Worm (Caenorhabditis elegans) whole organism, L1 larva: ENCODE results near the gene ced-5.

Experiments used
- C04F5.9 ChIP-seq: sonication (generic microtip); optimal IDR thresholded peaks from 2 replicates; lab custom pipeline; 2016; ENCODE audit warnings: missing genetic modification characterization, missing compliant biosample characterization
- Y116A8C.19 ChIP-seq: sonication (generic microtip); optimal IDR thresholded peaks from 2 replicates; lab custom pipeline; 2016; ENCODE audit warnings: missing compliant biosample characterization, missing genetic modification characterization, borderline replicate concordance
- alr-1 ChIP-seq: fragments of 200-800 bp; sonication (Bioruptor generic); optimal IDR thresholded peaks from 2 replicates; lab custom pipeline; 2018; ENCODE audit warnings: borderline replicate concordance, mild to moderate bottlenecking, missing genetic modification characterization, missing compliant biosample characterization
- aly-2 ChIP-seq: fragments of 150-350 bp; optimal IDR thresholded peaks from 2 replicates; lab custom pipeline; 2014; ENCODE audit warnings: missing biosample characterization, missing genetic modification characterization
- ceh-63 ChIP-seq: fragments of 200-800 bp; sonication (Bioruptor generic); optimal IDR thresholded peaks from 2 replicates; lab custom pipeline; 2018; ENCODE audit warnings: mild to moderate bottlenecking, missing genetic modification characterization, missing compliant biosample characterization
- ceh-82 ChIP-seq, 3 experiments: fragments of 150-350 bp in 1 of 3; sonication (generic microtip) in 2 of 3; optimal IDR thresholded peaks; 2 replicates each; lab custom pipeline; 2014 to 2017; ENCODE audit warnings: missing biosample characterization in 3 of 3, missing genetic modification characterization in 3 of 3
- ceh-88 ChIP-seq: fragments of 200-800 bp; sonication (Bioruptor generic); IDR thresholded peaks from 2 replicates; pipeline ENCODE4 v1.3.6; 2022; ENCODE audit warnings: missing genetic modification characterization, missing compliant biosample characterization
- ces-1 ChIP-seq: fragments of 150-350 bp; optimal IDR thresholded peaks from 2 replicates; lab custom pipeline; 2014; ENCODE audit warnings: missing biosample characterization, missing genetic modification reagents, missing genetic modification characterization
- dsc-1 ChIP-seq: sonication (generic microtip); optimal IDR thresholded peaks from 2 replicates; lab custom pipeline; 2016; ENCODE audit warnings: mild to moderate bottlenecking, missing genetic modification characterization, missing compliant biosample characterization
- efl-1 ChIP-seq, 4 experiments: fragments of 150-350 bp; optimal IDR thresholded peaks in 3 of 4; peaks in 1 of 4; 1 replicate in 1 of 4; 2 replicates in 3 of 4; lab custom pipeline; 2014; ENCODE audit warnings: missing biosample characterization in 2 of 4, missing genetic modification characterization in 2 of 4, missing genetic modification reagents in 2 of 4
- efl-3 ChIP-seq: fragments of 200-800 bp; sonication (Bioruptor generic); optimal IDR thresholded peaks from 2 replicates; lab custom pipeline; 2018; ENCODE audit warnings: mild to moderate bottlenecking, missing genetic modification characterization, missing compliant biosample characterization
- egl-13 ChIP-seq: sonication (generic microtip); optimal IDR thresholded peaks from 2 replicates; lab custom pipeline; 2016; ENCODE audit warnings: missing genotype, missing genetic modification reagents, missing genetic modification characterization, missing compliant biosample characterization
- elt-2 ChIP-seq: sonication (generic microtip); optimal IDR thresholded peaks from 2 replicates; lab custom pipeline; 2016; ENCODE audit warnings: missing genetic modification characterization, mild to moderate bottlenecking, inconsistent platforms, missing compliant biosample characterization, missing genetic modification reagents
- elt-3 ChIP-seq, 6 experiments: fragments of 150-350 bp in 1 of 6; sonication (generic microtip); optimal IDR thresholded peaks; 2 replicates each; lab custom pipeline; 2017 to 2018; ENCODE audit warnings: missing biosample characterization in 6 of 6, missing genetic modification characterization in 6 of 6, inconsistent platforms in 1 of 6
- fkh-10 ChIP-seq: sonication (generic microtip); optimal IDR thresholded peaks from 2 replicates; lab custom pipeline; 2017; ENCODE audit warnings: missing biosample characterization, missing genetic modification reagents, missing genetic modification characterization
- fkh-4 ChIP-seq: sonication (generic microtip); optimal IDR thresholded peaks from 2 replicates; lab custom pipeline; 2016; ENCODE audit warnings: missing compliant biosample characterization, missing genetic modification characterization, borderline replicate concordance
- fkh-8 ChIP-seq: sonication (generic microtip); optimal IDR thresholded peaks from 2 replicates; lab custom pipeline; 2016; ENCODE audit warnings: mild to moderate bottlenecking, missing genetic modification characterization, missing compliant biosample characterization
- fos-1 ChIP-seq: fragments of 150-350 bp; optimal IDR thresholded peaks from 2 replicates; lab custom pipeline; 2014; ENCODE audit warnings: missing biosample characterization, missing genetic modification characterization
- grh-1 ChIP-seq: fragments of 200-800 bp; sonication (Bioruptor generic); IDR thresholded peaks from 2 replicates; pipeline ENCODE4 v1.3.6; 2022; ENCODE audit warnings: missing genetic modification reagents, missing genetic modification characterization, missing compliant biosample characterization
- hlh-17 ChIP-seq: fragments of 200-800 bp; sonication (Bioruptor generic); optimal IDR thresholded peaks from 2 replicates; lab custom pipeline; 2018; ENCODE audit warnings: missing genetic modification characterization, mild to moderate bottlenecking, missing compliant biosample characterization, moderate library complexity, borderline replicate concordance
- hpl-2 ChIP-seq: fragments of 150-350 bp; optimal IDR thresholded peaks from 2 replicates; lab custom pipeline; 2014; ENCODE audit warnings: missing biosample characterization, missing genetic modification reagents, missing genetic modification characterization
- irx-1 ChIP-seq: sonication (generic microtip); optimal IDR thresholded peaks from 2 replicates; lab custom pipeline; 2016; ENCODE audit warnings: missing genetic modification characterization, missing compliant biosample characterization
- lin-14 ChIP-seq: fragments of 200-800 bp; sonication (Bioruptor generic); optimal IDR thresholded peaks from 2 replicates; lab custom pipeline; 2018; ENCODE audit warnings: mild to moderate bottlenecking, missing genetic modification characterization, moderate library complexity, missing compliant biosample characterization
- lin-35 ChIP-seq, 2 experiments: fragments of 150-350 bp; optimal IDR thresholded peaks; 2 replicates each; lab custom pipeline; 2014; ENCODE audit warnings: missing biosample characterization in 2 of 2, missing genetic modification characterization in 2 of 2, missing genetic modification reagents in 2 of 2
- lin-39 ChIP-seq: fragments of 150-350 bp; optimal IDR thresholded peaks from 2 replicates; lab custom pipeline; 2014; ENCODE audit warnings: missing biosample characterization, missing genetic modification reagents, missing genetic modification characterization
- lsy-2 ChIP-seq, 2 experiments: fragments of 150-350 bp; optimal IDR thresholded peaks; 2 replicates each; lab custom pipeline; 2014; ENCODE audit warnings: missing biosample characterization in 2 of 2, missing genetic modification characterization in 2 of 2
- mab-9 ChIP-seq: fragments of 200-800 bp; sonication (Bioruptor generic); IDR thresholded peaks from 2 replicates; pipeline ENCODE4 v1.3.6; 2022; ENCODE audit warnings: missing genetic modification reagents, missing genetic modification characterization, missing compliant biosample characterization
- mdl-1 ChIP-seq, 2 experiments: fragments of 150-350 bp; optimal IDR thresholded peaks; 2 replicates each; lab custom pipeline; 2014 to 2017; ENCODE audit warnings: missing biosample characterization in 2 of 2, missing genetic modification characterization in 2 of 2, inconsistent platforms in 1 of 2
- mef-2 ChIP-seq: fragments of 150-350 bp; optimal IDR thresholded peaks from 2 replicates; lab custom pipeline; 2014; ENCODE audit warnings: missing biosample characterization, missing genetic modification characterization
- mep-1 ChIP-seq: fragments of 150-350 bp; optimal IDR thresholded peaks from 2 replicates; lab custom pipeline; 2014; ENCODE audit warnings: missing biosample characterization, missing genetic modification characterization
- nhr-12 ChIP-seq: sonication (generic microtip); optimal IDR thresholded peaks from 2 replicates; lab custom pipeline; 2017; ENCODE audit warnings: missing biosample characterization, missing genetic modification characterization
- nhr-19 ChIP-seq: fragments of 200-800 bp; sonication (Bioruptor generic); conservative IDR thresholded peaks from 2 replicates; pipeline ENCODE4 v1.3.6; 2022; ENCODE audit warnings: missing genetic modification characterization, missing compliant biosample characterization
- nhr-20 ChIP-seq: sonication (generic microtip); optimal IDR thresholded peaks from 2 replicates; lab custom pipeline; 2016; ENCODE audit warnings: mild to moderate bottlenecking, missing genetic modification characterization, missing compliant biosample characterization
- nhr-47 ChIP-seq: sonication (generic microtip); optimal IDR thresholded peaks from 2 replicates; lab custom pipeline; 2016; ENCODE audit warnings: mild to moderate bottlenecking, missing genetic modification characterization, moderate library complexity, missing compliant biosample characterization
- nhr-71 ChIP-seq: sonication (generic microtip); optimal IDR thresholded peaks from 2 replicates; lab custom pipeline; 2016; ENCODE audit warnings: mild to moderate bottlenecking, missing genetic modification characterization, moderate library complexity, missing compliant biosample characterization
- nhr-76 ChIP-seq: sonication (generic microtip); optimal IDR thresholded peaks from 2 replicates; lab custom pipeline; 2017; ENCODE audit warnings: missing biosample characterization, missing genetic modification characterization
- nhr-77 ChIP-seq: fragments of 150-350 bp; optimal IDR thresholded peaks from 2 replicates; lab custom pipeline; 2014; ENCODE audit warnings: missing biosample characterization, missing genetic modification characterization
- nhr-84 ChIP-seq: sonication (generic microtip); optimal IDR thresholded peaks from 2 replicates; lab custom pipeline; 2017; ENCODE audit warnings: missing biosample characterization, missing genetic modification characterization
- pqm-1 ChIP-seq: sonication (generic microtip); optimal IDR thresholded peaks from 3 replicates; lab custom pipeline; 2017; ENCODE audit warnings: missing biosample characterization, missing genetic modification characterization
- rnt-1 ChIP-seq: sonication (generic microtip); optimal IDR thresholded peaks from 2 replicates; lab custom pipeline; 2016; ENCODE audit warnings: mild to moderate bottlenecking, missing genetic modification characterization, moderate library complexity, missing compliant biosample characterization
- skn-1 ChIP-seq: fragments of 150-350 bp; optimal IDR thresholded peaks from 2 replicates; lab custom pipeline; 2014; ENCODE audit warnings: missing biosample characterization, missing genetic modification characterization
- snu-23 ChIP-seq: sonication (generic microtip); optimal IDR thresholded peaks from 2 replicates; lab custom pipeline; 2016; ENCODE audit warnings: missing genetic modification characterization, missing compliant biosample characterization
- sox-4 ChIP-seq: sonication (generic microtip); optimal IDR thresholded peaks from 2 replicates; lab custom pipeline; 2016; ENCODE audit warnings: missing genetic modification characterization, missing compliant biosample characterization
- sptf-1 ChIP-seq: fragments of 150-350 bp; optimal IDR thresholded peaks from 2 replicates; lab custom pipeline; 2014; ENCODE audit warnings: missing biosample characterization, missing genetic modification characterization
- swsn-7 ChIP-seq: sonication (generic microtip); optimal IDR thresholded peaks from 2 replicates; lab custom pipeline; 2016; ENCODE audit warnings: missing genetic modification characterization, missing compliant biosample characterization
- tbx-2 ChIP-seq: sonication (generic microtip); optimal IDR thresholded peaks from 2 replicates; lab custom pipeline; 2016; ENCODE audit warnings: missing genetic modification characterization, missing compliant biosample characterization
- unc-62 ChIP-seq: fragments of 150-350 bp; optimal IDR thresholded peaks from 2 replicates; lab custom pipeline; 2014; ENCODE audit warnings: missing biosample characterization, missing genetic modification reagents, missing genetic modification characterization
- unc-86 ChIP-seq: sonication (generic microtip); optimal IDR thresholded peaks from 2 replicates; lab custom pipeline; 2016; ENCODE audit warnings: missing genetic modification characterization, missing compliant biosample characterization
- unc-98 ChIP-seq: fragments of 200-800 bp; sonication (Bioruptor generic); IDR thresholded peaks from 2 replicates; pipeline ENCODE4 v1.3.6; 2022; ENCODE audit warnings: missing genetic modification characterization, missing compliant biosample characterization
- vab-15 ChIP-seq: sonication (generic microtip); optimal IDR thresholded peaks from 2 replicates; lab custom pipeline; 2017; ENCODE audit warnings: missing genotype, mild to moderate bottlenecking, missing genetic modification characterization, missing compliant biosample characterization
- xbp-1 ChIP-seq: sonication (generic microtip); optimal IDR thresholded peaks from 2 replicates; lab custom pipeline; 2016; ENCODE audit warnings: missing genetic modification characterization, missing compliant biosample characterization
- zip-4 ChIP-seq: fragments of 200-800 bp; sonication (Bioruptor generic); optimal IDR thresholded peaks from 2 replicates; lab custom pipeline; 2018; ENCODE audit warnings: mild to moderate bottlenecking, missing genetic modification characterization, moderate library complexity, missing compliant biosample characterization

Gene ced-5

ce11 chrIV:10507586-10507985 lies 23.7 kb downstream of the ced-5 start:
- TF ChIP-seq sptf-1 (tag; lab: Kevin White, UChicago) (no peak), zip-4 (no peak), rnt-1 (tag; lab: Kevin White, UChicago) (no peak), ceh-82 (tag; optimal IDR thresholded peaks at IDR 0.05; lab: Kevin White, UChicago) (peak in 1 of 3 experiments; percentile 8), unc-86 (tag; lab: Kevin White, UChicago) (peak; percentile 93), ceh-63 (no peak), mab-9 (no peak), egl-13 (tag; lab: Kevin White, UChicago) (peak; percentile 87), fkh-8 (tag; lab: Kevin White, UChicago) (peak; percentile 77), pqm-1 (tag; lab: Kevin White, UChicago) (no peak), nhr-77 (tag; lab: Kevin White, UChicago) (no peak), Y116A8C.19 (no peak), alr-1 (tag; lab: Kevin White, UChicago) (no peak), unc-62 (GFP tag; lab: Kevin White, UChicago) (no peak), nhr-12 (tag; lab: Kevin White, UChicago) (no peak), tbx-2 (tag; lab: Kevin White, UChicago) (peak; percentile 32), ces-1 (GFP tag; lab: Kevin White, UChicago) (no peak), dsc-1 (tag; lab: Kevin White, UChicago) (peak; percentile 26), swsn-7 (tag; lab: Kevin White, UChicago) (peak; percentile 45), mep-1 (no peak), lin-35 (GFP tag; optimal IDR thresholded peaks at IDR 0.05; lab: Kevin White, UChicago) (peak in 1 of 2 experiments; percentile 18), ceh-88 (no peak), nhr-84 (tag; lab: Kevin White, UChicago) (no peak), lin-39 (tag; lab: Kevin White, UChicago) (no peak), skn-1 (no peak), mdl-1 (tag; optimal IDR thresholded peaks at IDR 0.05; lab: Kevin White, UChicago) (no peak), nhr-19 (GFP tag; lab: Robert Waterston, UW) (no peak), nhr-76 (no peak), efl-3 (GFP tag; lab: Kevin White, UChicago) (no peak), fkh-10 (GFP tag; lab: Kevin White, UChicago) (peak; percentile 86), nhr-71 (peak; percentile 73), lin-14 (GFP tag; lab: Kevin White, UChicago) (peak; percentile 88), lsy-2 (tag; optimal IDR thresholded peaks at IDR 0.05; lab: Kevin White, UChicago) (peak in 1 of 2 experiments; percentile 1), hpl-2 (GFP tag; lab: Kevin White, UChicago) (no peak), xbp-1 (tag; lab: Kevin White, UChicago) (peak; percentile 22), C04F5.9 (tag; lab: Kevin White, UChicago) (no peak), efl-1 (optimal IDR thresholded peaks at IDR 0.05; lab: Kevin White, UChicago) (no peak), efl-1 (GFP tag; optimal IDR thresholded peaks at IDR 0.05 in 1 of 2; lab: Kevin White, UChicago) (no peak), vab-15 (tag; lab: Kevin White, UChicago) (no peak), elt-3 (tag; optimal IDR thresholded peaks at IDR 0.05; lab: Kevin White, UChicago) (no peak), aly-2 (tag; lab: Kevin White, UChicago) (no peak), fkh-4 (tag; lab: Kevin White, UChicago) (no peak), unc-98 (GFP tag; lab: Robert Waterston, UW) (no peak), sox-4 (tag; lab: Kevin White, UChicago) (no peak), mef-2 (tag; lab: Kevin White, UChicago) (peak; percentile 58), irx-1 (tag; lab: Kevin White, UChicago) (no peak), elt-2 (tag; lab: Kevin White, UChicago) (no peak), grh-1 (GFP tag; lab: Robert Waterston, UW) (no peak), snu-23 (GFP tag; lab: Kevin White, UChicago) (peak; percentile 29), nhr-20 (tag; lab: Kevin White, UChicago) (no peak), fos-1 (no peak), nhr-47 (tag; lab: Kevin White, UChicago) (peak; percentile 68), hlh-17 (GFP tag; lab: Kevin White, UChicago) (no peak)
